Fruit fly (Drosophila melanogaster): Measurements from ENCODE around the gene CG2104.

The CG2104 gene

DNA sequence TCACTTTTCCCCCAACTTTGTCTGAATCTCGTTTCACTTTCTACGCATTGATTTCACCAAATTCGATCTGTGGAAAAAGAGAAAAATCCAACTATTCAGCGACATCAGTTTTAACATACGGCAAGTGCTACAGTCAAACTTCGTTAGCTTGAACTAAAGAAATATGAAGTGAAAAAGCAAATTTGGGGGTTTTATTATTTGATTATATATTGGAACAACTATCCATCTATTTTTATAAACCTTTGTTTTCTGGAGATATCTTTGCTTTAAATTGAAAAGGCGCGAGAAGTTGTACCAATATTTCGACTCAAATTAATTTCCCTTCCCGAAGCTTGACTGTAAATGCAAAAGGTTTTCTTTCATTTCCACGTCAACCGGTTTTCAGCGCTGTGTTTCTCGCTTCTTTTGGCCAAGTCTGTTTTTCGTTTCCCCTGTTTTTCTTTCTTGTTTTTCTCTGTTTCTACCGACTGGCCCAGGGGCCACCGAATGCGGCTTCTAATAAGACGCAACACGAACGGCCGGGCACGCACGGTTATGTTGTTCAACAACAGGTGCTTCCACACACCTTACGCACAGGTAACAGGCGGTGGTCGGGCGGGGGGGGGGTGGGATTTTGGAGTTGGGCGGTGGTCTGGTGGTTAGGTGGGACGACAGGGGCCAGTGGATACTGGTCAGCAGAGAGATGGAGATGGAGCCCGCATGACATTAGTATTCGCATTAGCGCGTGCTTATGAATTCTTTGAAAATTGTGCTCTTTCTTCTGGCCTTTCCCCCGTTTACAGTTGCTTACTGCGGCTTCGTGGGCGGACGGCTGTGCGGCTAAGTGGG, 10.0 kb downstream of the CG2104 start:
- no peak for TF ChIP-seq Vsx2 (GFP tag; optimal IDR thresholded peaks at IDR 0.05; ENCODE audit: partially characterized antibody)
- peak; percentile 22 for TF ChIP-seq sv (GFP tag; optimal IDR thresholded peaks at IDR 0.05)
- no peak for TF ChIP-seq pan (optimal IDR thresholded peaks at IDR 0.05)
- TF ChIP-seq h (GFP tag; optimal IDR thresholded peaks at IDR 0.05) = no peak

DNA sequence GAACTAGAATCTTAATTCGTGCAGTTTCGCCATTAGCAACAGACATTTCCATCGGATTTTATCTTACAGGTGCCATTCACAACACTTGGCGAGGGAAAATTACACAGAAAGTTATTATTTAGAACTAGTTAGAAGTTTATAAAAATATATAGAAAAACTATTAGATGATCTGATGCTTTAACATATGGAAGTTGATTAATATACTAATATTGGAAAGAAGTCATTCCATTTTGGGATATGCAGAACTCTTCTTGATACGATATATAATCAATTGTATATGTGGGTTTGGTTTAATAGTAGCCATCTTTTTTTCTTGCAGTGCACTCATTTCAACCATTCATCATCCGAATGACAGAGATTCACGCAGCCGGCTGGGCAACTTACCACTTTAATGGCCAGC, 10.8 kb downstream of the CG2104 start:
- TF ChIP-seq lola (GFP tag; optimal IDR thresholded peaks at IDR 0.05) = no peak
- no peak for TF ChIP-seq CG32264 (GFP tag; optimal IDR thresholded peaks at IDR 0.05)
- no peak for TF ChIP-seq jim (GFP tag; optimal IDR thresholded peaks at IDR 0.05)
- TF ChIP-seq Hnf4 (GFP tag; optimal IDR thresholded peaks at IDR 0.05) = no peak
- TF ChIP-seq dmrt93B (GFP tag; optimal IDR thresholded peaks at IDR 0.05) = no peak
- TF ChIP-seq woc (GFP tag; optimal IDR thresholded peaks at IDR 0.05) = no peak
- TF ChIP-seq Jra (GFP tag; optimal IDR thresholded peaks at IDR 0.05) = no peak
- no peak for TF ChIP-seq h (GFP tag; optimal IDR thresholded peaks at IDR 0.05)
- no peak for TF ChIP-seq foxo (GFP tag; optimal IDR thresholded peaks at IDR 0.05)
- TF ChIP-seq dsf (GFP tag; optimal IDR thresholded peaks at IDR 0.05; ENCODE audit: borderline replicate concordance) = no peak
- TF ChIP-seq Myc (optimal IDR thresholded peaks at IDR 0.05) = no peak
- TF ChIP-seq Dfd (GFP tag; optimal IDR thresholded peaks at IDR 0.05) = no peak
- TF ChIP-seq psq (GFP tag; optimal IDR thresholded peaks at IDR 0.05) = no peak
- no peak for TF ChIP-seq Dif (GFP tag; optimal IDR thresholded peaks at IDR 0.05; ENCODE audit: partially characterized antibody)
- no peak for TF ChIP-seq CG9705 (GFP tag; optimal IDR thresholded peaks at IDR 0.05)
- TF ChIP-seq Sp1 (GFP tag; optimal IDR thresholded peaks at IDR 0.05) = no peak
- TF ChIP-seq usp (GFP tag; optimal IDR thresholded peaks at IDR 0.05) = no peak
- TF ChIP-seq OdsH (GFP tag; optimal IDR thresholded peaks at IDR 0.05) = no peak
- TF ChIP-seq Abd-B (GFP tag; optimal IDR thresholded peaks at IDR 0.05) = no peak

DNA sequence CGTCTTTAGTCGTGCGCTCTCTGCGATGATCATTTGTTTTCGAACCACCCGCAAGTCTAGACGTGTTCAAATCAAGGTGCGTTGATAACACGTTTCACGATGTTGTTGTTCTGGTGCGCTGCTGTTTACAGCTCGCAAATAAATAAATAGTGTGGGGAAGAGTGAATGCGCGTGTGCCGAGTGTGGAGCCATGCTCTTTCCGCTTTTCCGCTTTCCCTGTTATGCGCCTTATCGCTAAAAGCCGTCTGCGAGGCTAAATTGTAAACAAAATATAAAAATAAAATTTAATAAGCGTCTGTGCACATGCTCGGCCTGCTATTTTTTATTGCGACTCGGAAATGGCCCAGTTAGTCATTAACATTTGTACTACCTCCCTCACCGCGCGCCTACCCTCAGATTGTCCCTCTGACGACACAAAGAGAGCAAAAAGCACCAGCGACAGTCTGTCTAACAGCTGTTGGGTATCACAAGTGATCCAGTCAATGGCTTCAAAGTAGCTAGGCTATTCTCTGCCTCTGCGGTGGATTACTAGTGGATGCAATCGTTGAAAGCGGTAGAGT, 20.3 kb downstream of the CG2104 start:
- TF ChIP-seq sage (GFP tag; optimal IDR thresholded peaks at IDR 0.05) (peak; percentile 2), Sp1 (GFP tag; optimal IDR thresholded peaks at IDR 0.05) (no peak), pan (optimal IDR thresholded peaks at IDR 0.05) (no peak), Jra (GFP tag; optimal IDR thresholded peaks at IDR 0.05) (no peak), Rel (GFP tag; optimal IDR thresholded peaks at IDR 0.05) (no peak), Rel (tag; optimal IDR thresholded peaks at IDR 0.05) (peak; percentile 25), psq (GFP tag; optimal IDR thresholded peaks at IDR 0.05) (peak; percentile 19), Vsx2 (GFP tag; optimal IDR thresholded peaks at IDR 0.05; ENCODE audit: partially characterized antibody) (no peak), br (GFP tag; optimal IDR thresholded peaks at IDR 0.05) (no peak), Hr78 (GFP tag; optimal IDR thresholded peaks at IDR 0.05) (no peak), sv (GFP tag; optimal IDR thresholded peaks at IDR 0.05) (no peak), Hnf4 (GFP tag; optimal IDR thresholded peaks at IDR 0.05) (no peak), Dfd (GFP tag; optimal IDR thresholded peaks at IDR 0.05) (no peak), tai (GFP tag; optimal IDR thresholded peaks at IDR 0.05) (no peak), N (GFP tag; optimal IDR thresholded peaks at IDR 0.05) (no peak), foxo (GFP tag; optimal IDR thresholded peaks at IDR 0.05) (no peak), brk (GFP tag; optimal IDR thresholded peaks at IDR 0.05) (no peak), Myc (optimal IDR thresholded peaks at IDR 0.05) (no peak), woc (GFP tag; optimal IDR thresholded peaks at IDR 0.05) (no peak), HLH106 (tag; optimal IDR thresholded peaks at IDR 0.05) (no peak), rgr (GFP tag; optimal IDR thresholded peaks at IDR 0.05) (no peak), ey (GFP tag; optimal IDR thresholded peaks at IDR 0.05) (no peak), h (GFP tag; optimal IDR thresholded peaks at IDR 0.05) (peak; percentile 65), Dif (GFP tag; optimal IDR thresholded peaks at IDR 0.05; ENCODE audit: partially characterized antibody) (no peak), OdsH (GFP tag; optimal IDR thresholded peaks at IDR 0.05) (peak; percentile 23), CG32264 (GFP tag; optimal IDR thresholded peaks at IDR 0.05) (no peak), dmrt93B (GFP tag; optimal IDR thresholded peaks at IDR 0.05) (no peak), usp (GFP tag; optimal IDR thresholded peaks at IDR 0.05) (no peak), Hr83 (GFP tag; optimal IDR thresholded peaks at IDR 0.05; ENCODE audit: poor library complexity, severe bottlenecking) (peak; percentile 70), CrebA (GFP tag; optimal IDR thresholded peaks at IDR 0.05; ENCODE audit: borderline replicate concordance) (no peak), dl (GFP tag; optimal IDR thresholded peaks at IDR 0.05; ENCODE audit: insufficient read depth in 1 of 2, partially characterized antibody in 2 of 2) (no peak), Mio (GFP tag; optimal IDR thresholded peaks at IDR 0.05) (no peak), lola (GFP tag; optimal IDR thresholded peaks at IDR 0.05) (no peak), GATAd (GFP tag; optimal IDR thresholded peaks at IDR 0.05) (no peak), CG9705 (GFP tag; optimal IDR thresholded peaks at IDR 0.05) (no peak), dsf (GFP tag; optimal IDR thresholded peaks at IDR 0.05; ENCODE audit: borderline replicate concordance) (no peak), jim (GFP tag; optimal IDR thresholded peaks at IDR 0.05) (peak; percentile 15), Abd-B (GFP tag; optimal IDR thresholded peaks at IDR 0.05) (no peak), fru (GFP tag; optimal IDR thresholded peaks at IDR 0.05) (peak; percentile 41)
